Fruit fly (Drosophila melanogaster) whole organism, embryonic: Measurements from ENCODE around the gene Rab3GAP1.
A peak's percentile ranks its signal among the peaks of the same experiment; 100 is the strongest.

Source experiments
- ATbp ChIP-seq: fragments of 200-800 bp; sonication (Bioruptor generic); optimal IDR thresholded peaks from 2 replicates; lab custom pipeline; 2017; ENCODE audit warnings: missing biosample characterization, mild to moderate bottlenecking, missing genetic modification characterization, missing genetic modification reagents
- B-H1 ChIP-seq: fragments of 200-800 bp; sonication (Bioruptor generic); IDR thresholded peaks from 3 replicates; pipeline ENCODE4 v1.3.6; 2022; ENCODE audit warnings: missing biosample characterization, missing genetic modification characterization
- BEAF-32 ChIP-seq: fragments of 200-800 bp; sonication (Bioruptor generic); optimal IDR thresholded peaks from 3 replicates; lab custom pipeline; 2017; ENCODE audit warnings: missing biosample characterization, missing genetic modification characterization, mild to moderate bottlenecking, moderate library complexity, missing genetic modification reagents
- CG10209 ChIP-seq: fragments of 200-800 bp; sonication (Bioruptor generic); optimal IDR thresholded peaks from 3 replicates; lab custom pipeline; 2017; ENCODE audit warnings: missing biosample characterization, mild to moderate bottlenecking, missing genetic modification characterization, missing genetic modification reagents
- CG10959 ChIP-seq: fragments of 200-800 bp; sonication (Bioruptor generic); IDR thresholded peaks from 2 replicates; pipeline ENCODE4 v1.3.6; 2022; ENCODE audit warnings: missing biosample characterization, missing genetic modification characterization
- CG10979 ChIP-seq: fragments of 200-800 bp; sonication (Bioruptor generic); optimal IDR thresholded peaks from 2 replicates; lab custom pipeline; 2018; ENCODE audit warnings: missing biosample characterization, mild to moderate bottlenecking, missing genetic modification characterization, moderate library complexity
- CG17186 ChIP-seq: fragments of 200-800 bp; sonication (Bioruptor generic); optimal IDR thresholded peaks from 3 replicates; lab custom pipeline; 2017; ENCODE audit warnings: missing biosample characterization, missing genetic modification reagents, missing genetic modification characterization
- CG17912 ChIP-seq: fragments of 200-800 bp; sonication (Bioruptor generic); optimal IDR thresholded peaks from 2 replicates; lab custom pipeline; 2018; ENCODE audit warnings: missing biosample characterization, mild to moderate bottlenecking, missing genetic modification characterization
- CG1832 ChIP-seq: fragments of 200-800 bp; sonication (Bioruptor generic); optimal IDR thresholded peaks from 2 replicates; lab custom pipeline; 2017; ENCODE audit warnings: missing biosample characterization, mild to moderate bottlenecking, missing genetic modification characterization, inconsistent platforms
- CG18476 ChIP-seq: fragments of 200-800 bp; sonication (Bioruptor generic); optimal IDR thresholded peaks from 2 replicates; lab custom pipeline; 2016; ENCODE audit warnings: missing biosample characterization, mild to moderate bottlenecking, missing genetic modification characterization
- CG2202 ChIP-seq: fragments of 200-800 bp; sonication (Bioruptor generic); optimal IDR thresholded peaks from 2 replicates; lab custom pipeline; 2018; ENCODE audit warnings: missing biosample characterization, mild to moderate bottlenecking, missing genetic modification characterization
- CG2889 ChIP-seq: fragments of 200-800 bp; sonication (Bioruptor generic); IDR thresholded peaks from 3 replicates; pipeline ENCODE4 v1.3.6; 2022; ENCODE audit warnings: missing biosample characterization, missing genetic modification characterization
- CG31224 ChIP-seq: fragments of 200-800 bp; sonication (Bioruptor generic); IDR thresholded peaks from 2 replicates; pipeline ENCODE4 v1.3.6; 2022; ENCODE audit warnings: missing biosample characterization, missing genetic modification characterization
- CG3407 ChIP-seq: fragments of 200-800 bp; sonication (Bioruptor generic); optimal IDR thresholded peaks from 2 replicates; lab custom pipeline; 2018; ENCODE audit warnings: missing biosample characterization, mild to moderate bottlenecking, missing genetic modification characterization
- CG4404 ChIP-seq: fragments of 200-800 bp; sonication (Bioruptor generic); IDR thresholded peaks from 2 replicates; pipeline ENCODE4 v1.3.6; 2022; ENCODE audit warnings: missing biosample characterization, missing genetic modification characterization
- CG6689 ChIP-seq: fragments of 200-800 bp; sonication (Bioruptor generic); IDR thresholded peaks from 2 replicates; pipeline ENCODE4 v1.3.6; 2022; ENCODE audit warnings: missing biosample characterization, missing genetic modification characterization
- CG6765 ChIP-seq: fragments of 200-800 bp; sonication (Bioruptor generic); optimal IDR thresholded peaks from 3 replicates; lab custom pipeline; 2017; ENCODE audit warnings: missing biosample characterization, mild to moderate bottlenecking, missing genetic modification characterization
- CG8089 ChIP-seq: fragments of 200-800 bp; sonication (Bioruptor generic); optimal IDR thresholded peaks from 3 replicates; lab custom pipeline; 2016; ENCODE audit warnings: missing biosample characterization, missing genetic modification characterization
- CG8478 ChIP-seq: fragments of >200 bp; optimal IDR thresholded peaks from 2 replicates; lab custom pipeline; 2018
- CG9876 ChIP-seq: fragments of 200-800 bp; sonication (Bioruptor generic); optimal IDR thresholded peaks from 2 replicates; lab custom pipeline; 2016; ENCODE audit warnings: missing biosample characterization, missing genetic modification characterization
- CG9932 ChIP-seq: fragments of 200-800 bp; sonication (Bioruptor generic); IDR thresholded peaks from 2 replicates; pipeline ENCODE4 v1.3.6; 2022; ENCODE audit warnings: missing biosample characterization, missing genetic modification characterization
- Dip2 ChIP-seq: fragments of 200-800 bp; sonication (Bioruptor generic); IDR thresholded peaks from 2 replicates; pipeline ENCODE4 v1.3.6; 2022; ENCODE audit warnings: missing biosample characterization, missing genetic modification characterization
- Dp ChIP-seq: fragments of 200-800 bp; sonication (Bioruptor generic); optimal IDR thresholded peaks from 2 replicates; lab custom pipeline; 2018; ENCODE audit warnings: missing biosample characterization, mild to moderate bottlenecking, missing genetic modification characterization, moderate library complexity
- GATAe ChIP-seq: fragments of 200-800 bp; sonication (Bioruptor generic); conservative IDR thresholded peaks from 2 replicates; pipeline ENCODE4 v1.3.6; 2022; ENCODE audit warnings: missing biosample characterization, missing genetic modification characterization
- Hey ChIP-seq: fragments of 200-800 bp; sonication (Bioruptor generic); optimal IDR thresholded peaks from 3 replicates; lab custom pipeline; 2018; ENCODE audit warnings: missing biosample characterization, mild to moderate bottlenecking, missing genetic modification characterization
- Med ChIP-seq: fragments of 200-800 bp; sonication (Bioruptor generic); peaks from one replicate; lab custom pipeline; 2016; ENCODE audit warnings: missing biosample characterization, missing genetic modification characterization, mild to moderate bottlenecking, inconsistent platforms, moderate library complexity
- NC2α ChIP-seq: fragments of 200-800 bp; sonication (Bioruptor generic); optimal IDR thresholded peaks from 2 replicates; lab custom pipeline; 2016; ENCODE audit warnings: missing biosample characterization, missing genetic modification characterization
- NC2β ChIP-seq: fragments of 200-800 bp; sonication (Bioruptor generic); optimal IDR thresholded peaks from 2 replicates; lab custom pipeline; 2016; ENCODE audit warnings: missing biosample characterization, missing genetic modification characterization
- Optix ChIP-seq: fragments of 200-800 bp; sonication (Bioruptor generic); IDR thresholded peaks from 3 replicates; pipeline ENCODE4 v1.3.6; 2022; ENCODE audit warnings: missing biosample characterization, missing genetic modification characterization
- Ptx1 ChIP-seq: fragments of 200-800 bp; sonication (Bioruptor generic); IDR thresholded peaks from 2 replicates; pipeline ENCODE4 v1.3.6; 2022; ENCODE audit warnings: missing biosample characterization, missing genetic modification characterization
- Scr ChIP-seq: fragments of 200-800 bp; sonication (Bioruptor generic); IDR thresholded peaks from 2 replicates; pipeline ENCODE4 v1.3.6; 2022; ENCODE audit warnings: missing biosample characterization, missing genetic modification characterization; ENCODE audit not compliant: partially characterized antibody
- Six4 ChIP-seq: fragments of 200-800 bp; sonication (Bioruptor generic); optimal IDR thresholded peaks from 2 replicates; lab custom pipeline; 2016; ENCODE audit warnings: missing biosample characterization, missing genetic modification characterization
- Sry-β ChIP-seq: fragments of 200-800 bp; sonication (Bioruptor generic); optimal IDR thresholded peaks from 2 replicates; lab custom pipeline; 2018; ENCODE audit warnings: missing biosample characterization, mild to moderate bottlenecking, missing genetic modification characterization, moderate library complexity
- Xrp1 ChIP-seq: fragments of 200-800 bp; sonication (Bioruptor generic); IDR thresholded peaks from 2 replicates; pipeline ENCODE4 v1.3.6; 2022; ENCODE audit warnings: missing biosample characterization, missing genetic modification characterization
- ara ChIP-seq: fragments of 200-800 bp; sonication (Bioruptor generic); IDR thresholded peaks from 2 replicates; pipeline ENCODE4 v1.3.6; 2022; ENCODE audit warnings: missing biosample characterization, missing genetic modification characterization
- bab2 ChIP-seq: fragments of 200-800 bp; sonication (Bioruptor generic); optimal IDR thresholded peaks from 2 replicates; lab custom pipeline; 2016; ENCODE audit warnings: missing biosample characterization, missing genetic modification characterization
- bigmax ChIP-seq: fragments of 200-800 bp; sonication (Bioruptor generic); optimal IDR thresholded peaks from 2 replicates; lab custom pipeline; 2018; ENCODE audit warnings: missing biosample characterization, mild to moderate bottlenecking, missing genetic modification characterization
- cas ChIP-seq: fragments of 200-800 bp; sonication (Bioruptor generic); IDR thresholded peaks from 2 replicates; pipeline ENCODE4 v1.3.6; 2022; ENCODE audit warnings: missing biosample characterization, missing genetic modification characterization
- caup ChIP-seq: fragments of 200-800 bp; sonication (Bioruptor generic); optimal IDR thresholded peaks from 3 replicates; lab custom pipeline; 2017; ENCODE audit warnings: missing biosample characterization, mild to moderate bottlenecking, missing genetic modification characterization, moderate library complexity; ENCODE audit not compliant: severe bottlenecking
- chif ChIP-seq, 2 experiments: fragments of 200-800 bp; sonication (Bioruptor generic); optimal IDR thresholded peaks; 3 replicates each; lab custom pipeline; 2016; ENCODE audit warnings: missing biosample characterization in 2 of 2, missing genetic modification characterization in 2 of 2
- da ChIP-seq: fragments of 200-800 bp; sonication (Bioruptor generic); optimal IDR thresholded peaks from 2 replicates; lab custom pipeline; 2016; ENCODE audit warnings: missing biosample characterization, missing genetic modification characterization
- disco-r ChIP-seq: fragments of 200-800 bp; sonication (Bioruptor generic); optimal IDR thresholded peaks from 2 replicates; lab custom pipeline; 2016; ENCODE audit warnings: missing biosample characterization, missing genetic modification characterization
- dpn ChIP-seq, 2 experiments: fragments of 200-800 bp; sonication (Bioruptor generic); optimal IDR thresholded peaks; 3 replicates each; lab custom pipeline; 2016; ENCODE audit warnings: missing biosample characterization in 2 of 2, missing genetic modification characterization in 2 of 2
- fru ChIP-seq: fragments of >200 bp; optimal IDR thresholded peaks from 2 replicates; lab custom pipeline; 2017
- jigr1 ChIP-seq: fragments of 200-800 bp; sonication (Bioruptor generic); IDR thresholded peaks from 3 replicates; pipeline ENCODE4 v1.3.6; 2022; ENCODE audit warnings: missing biosample characterization, missing genetic modification characterization
- jumu ChIP-seq: fragments of 200-800 bp; sonication (Bioruptor generic); optimal IDR thresholded peaks from 3 replicates; lab custom pipeline; 2016; ENCODE audit warnings: missing biosample characterization, missing genetic modification characterization
- pum ChIP-seq: fragments of 200-800 bp; sonication (Bioruptor generic); optimal IDR thresholded peaks from 2 replicates; lab custom pipeline; 2016; ENCODE audit warnings: missing biosample characterization, missing genetic modification characterization
- schlank ChIP-seq: fragments of 200-800 bp; sonication (Bioruptor generic); optimal IDR thresholded peaks from 2 replicates; lab custom pipeline; 2018; ENCODE audit warnings: missing biosample characterization, mild to moderate bottlenecking, missing genetic modification characterization
- sna ChIP-seq: fragments of 200-800 bp; sonication (Bioruptor generic); IDR thresholded peaks from 2 replicates; pipeline ENCODE4 v1.3.6; 2022; ENCODE audit warnings: missing biosample characterization, missing genetic modification characterization; ENCODE audit not compliant: partially characterized antibody
- stc ChIP-seq: fragments of 200-800 bp; sonication (Bioruptor generic); IDR thresholded peaks from 2 replicates; pipeline ENCODE4 v1.3.6; 2022; ENCODE audit warnings: missing biosample characterization, missing genetic modification characterization
- tx ChIP-seq: fragments of 200-800 bp; sonication (Bioruptor generic); optimal IDR thresholded peaks from 2 replicates; lab custom pipeline; 2016; ENCODE audit warnings: missing biosample characterization, missing genetic modification characterization

The Rab3GAP1 gene

dm6 chr2L:1634099-1634856 is 23.3 kb upstream of the Rab3GAP1 start (continued):
- TF ChIP-seq BEAF-32 (GFP tag; lab: Kevin White, UChicago) (no peak), CG10209 (peak; percentile 63), Optix (GFP tag; lab: Robert Waterston, UW) (no peak), chif (GFP tag; optimal IDR thresholded peaks at IDR 0.05; lab: Kevin White, UChicago) (peak in 1 of 2 experiments; percentile 65), CG2202 (tag; lab: Kevin White, UChicago) (no peak), CG17912 (GFP tag; lab: Kevin White, UChicago) (no peak), ATbp (GFP tag; lab: Kevin White, UChicago) (no peak), CG8478 (lab: Kevin White, UChicago) (no peak), schlank (tag; lab: Kevin White, UChicago) (peak; percentile 88), CG1832 (GFP tag; lab: Kevin White, UChicago) (no peak), Dip2 (GFP tag; lab: Robert Waterston, UW) (no peak), GATAe (GFP tag; lab: Robert Waterston, UW) (peak; percentile 18; the same call in 1 of the 2 replicates), Six4 (peak; percentile 39), stc (GFP tag; lab: Robert Waterston, UW) (no peak; the same call in 1 of the 2 replicates), CG9876 (GFP tag; lab: Kevin White, UChicago) (peak; percentile 41), NC2α (GFP tag; lab: Kevin White, UChicago) (no peak), jigr1 (GFP tag; lab: Robert Waterston, UW) (no peak), CG9932 (GFP tag; lab: Robert Waterston, UW) (peak; percentile 92), tx (GFP tag; lab: Kevin White, UChicago) (peak; percentile 58), cas (GFP tag; lab: Robert Waterston, UW) (peak; percentile 51; the same call in 1 of the 2 replicates), CG18476 (GFP tag; lab: Kevin White, UChicago) (peak; percentile 34), bab2 (peak; percentile 76), bigmax (peak; percentile 4), Ptx1 (GFP tag; lab: Robert Waterston, UW) (peak; percentile 75), jumu (GFP tag; lab: Kevin White, UChicago) (peak; percentile 67), Dp (GFP tag; lab: Kevin White, UChicago) (no peak), NC2β (GFP tag; lab: Kevin White, UChicago) (peak; percentile 36), Sry-β (GFP tag; lab: Kevin White, UChicago) (no peak), CG3407 (GFP tag; lab: Kevin White, UChicago) (no peak), CG17186 (GFP tag; lab: Kevin White, UChicago) (no peak), B-H1 (GFP tag; lab: Robert Waterston, UW) (peak; percentile 41), dpn (GFP tag; optimal IDR thresholded peaks at IDR 0.05; lab: Kevin White, UChicago) (peak; percentile 66 to 88), caup (GFP tag; lab: Kevin White, UChicago) (peak; percentile 78), CG2889 (GFP tag; lab: Robert Waterston, UW) (peak; percentile 65; the same call in 1 of the 3 replicates), fru (lab: Kevin White, UChicago) (no peak), CG4404 (GFP tag; lab: Robert Waterston, UW) (peak; percentile 69), Med (GFP tag; lab: Kevin White, UChicago) (peak; percentile 97), CG6765 (GFP tag; lab: Kevin White, UChicago) (peak; percentile 79), CG6689 (peak; percentile 73), CG31224 (GFP tag; lab: Robert Waterston, UW) (peak; percentile 80), CG8089 (no peak), Xrp1 (GFP tag; lab: Robert Waterston, UW) (peak; percentile 61), sna (GFP tag; lab: Robert Waterston, UW) (no peak), pum (GFP tag; lab: Kevin White, UChicago) (peak; percentile 37), Scr (GFP tag; lab: Robert Waterston, UW) (no peak), ara (GFP tag; lab: Robert Waterston, UW) (no peak), Hey (tag; lab: Kevin White, UChicago) (peak; percentile 20), da (GFP tag; lab: Kevin White, UChicago) (no peak), CG10979 (tag; lab: Kevin White, UChicago) (no peak), disco-r (GFP tag; lab: Kevin White, UChicago) (peak; percentile 43), CG10959 (GFP tag; lab: Robert Waterston, UW) (no peak)
